Worm (Caenorhabditis elegans) whole organism, mixed stage, embryonic: ENCODE data around the gene F14F7.5.

Experiments used
- M03D4.4 ChIP-seq: sonication (generic microtip); optimal IDR thresholded peaks from 2 replicates; lab custom pipeline; 2017; ENCODE audit warnings: mild to moderate bottlenecking, missing genetic modification characterization, missing compliant biosample characterization
- ceh-39 ChIP-seq: fragments of 150-350 bp; optimal IDR thresholded peaks from 2 replicates; lab custom pipeline; 2014; ENCODE audit warnings: missing biosample characterization, missing genetic modification characterization
- ceh-43 ChIP-seq: fragments of 200-800 bp; sonication (Bioruptor generic); optimal IDR thresholded peaks from 2 replicates; lab custom pipeline; 2018; ENCODE audit warnings: mild to moderate bottlenecking, missing genetic modification characterization, moderate library complexity, missing compliant biosample characterization
- ceh-83 ChIP-seq: fragments of 200-800 bp; sonication (Bioruptor generic); optimal IDR thresholded peaks from 2 replicates; lab custom pipeline; 2018; ENCODE audit warnings: mild to moderate bottlenecking, missing genetic modification characterization, missing compliant biosample characterization
- ces-1 ChIP-seq: fragments of 150-350 bp; optimal IDR thresholded peaks from 2 replicates; lab custom pipeline; 2014; ENCODE audit warnings: missing biosample characterization, missing genetic modification reagents, missing genetic modification characterization
- cnd-1 ChIP-seq: fragments of 200-800 bp; sonication (Bioruptor generic); optimal IDR thresholded peaks from 2 replicates; lab custom pipeline; 2018; ENCODE audit warnings: mild to moderate bottlenecking, missing genetic modification characterization, missing compliant biosample characterization
- drap-1 ChIP-seq: fragments of 200-800 bp; sonication (Bioruptor generic); optimal IDR thresholded peaks from 3 replicates; lab custom pipeline; 2018; ENCODE audit warnings: mild to moderate bottlenecking, missing genetic modification characterization, missing compliant biosample characterization
- elt-1 ChIP-seq: sonication (generic microtip); optimal IDR thresholded peaks from 2 replicates; lab custom pipeline; 2017; ENCODE audit warnings: missing genetic modification characterization, mild to moderate bottlenecking, missing compliant biosample characterization, antibody characterized with exemption, moderate library complexity, borderline replicate concordance; ENCODE audit not compliant: insufficient read depth
- elt-3 ChIP-seq: fragments of 150-350 bp; optimal IDR thresholded peaks from 2 replicates; lab custom pipeline; 2014; ENCODE audit warnings: missing biosample characterization, missing genetic modification characterization
- ham-2 ChIP-seq: fragments of 200-800 bp; sonication (Bioruptor generic); optimal IDR thresholded peaks from 2 replicates; lab custom pipeline; 2018; ENCODE audit warnings: mild to moderate bottlenecking, missing genetic modification characterization, missing compliant biosample characterization
- lin-13 ChIP-seq: fragments of 150-350 bp; optimal IDR thresholded peaks from 2 replicates; lab custom pipeline; 2014; ENCODE audit warnings: missing biosample characterization, missing genetic modification characterization
- lin-32 ChIP-seq: fragments of 200-800 bp; sonication (Bioruptor generic); optimal IDR thresholded peaks from 2 replicates; lab custom pipeline; 2018; ENCODE audit warnings: mild to moderate bottlenecking, missing genetic modification characterization, missing compliant biosample characterization
- lsy-2 ChIP-seq: fragments of 150-350 bp; optimal IDR thresholded peaks from 2 replicates; lab custom pipeline; 2014; ENCODE audit warnings: missing biosample characterization, missing genetic modification characterization
- mab-5 ChIP-seq: fragments of 150-350 bp; optimal IDR thresholded peaks from 2 replicates; lab custom pipeline; 2014; ENCODE audit warnings: missing biosample characterization, missing genetic modification characterization
- mep-1 ChIP-seq: fragments of 150-350 bp; optimal IDR thresholded peaks from 2 replicates; lab custom pipeline; 2017; ENCODE audit warnings: missing biosample characterization, missing genetic modification reagents, missing genetic modification characterization, inconsistent platforms
- mls-2 ChIP-seq: sonication (generic microtip); optimal IDR thresholded peaks from 2 replicates; lab custom pipeline; 2016; ENCODE audit warnings: mild to moderate bottlenecking, missing genetic modification characterization, moderate library complexity, missing compliant biosample characterization
- nhr-237 ChIP-seq: fragments of 150-350 bp; optimal IDR thresholded peaks from 2 replicates; lab custom pipeline; 2014; ENCODE audit warnings: missing biosample characterization, missing genetic modification characterization
- nhr-28 ChIP-seq: fragments of 150-350 bp; optimal IDR thresholded peaks from 2 replicates; lab custom pipeline; 2014; ENCODE audit warnings: missing biosample characterization, missing genetic modification characterization
- nhr-76 ChIP-seq: sonication (generic microtip); optimal IDR thresholded peaks from 2 replicates; lab custom pipeline; 2017; ENCODE audit warnings: missing biosample characterization, missing genetic modification characterization
- pha-4 ChIP-seq: fragments of 150-350 bp; optimal IDR thresholded peaks from 2 replicates; lab custom pipeline; 2018; ENCODE audit warnings: missing biosample characterization, missing genetic modification reagents, missing genetic modification characterization
- sem-2 ChIP-seq: fragments of 200-800 bp; sonication (Bioruptor generic); optimal IDR thresholded peaks from 2 replicates; lab custom pipeline; 2018; ENCODE audit warnings: mild to moderate bottlenecking, missing genetic modification characterization, missing compliant biosample characterization
- snpc-4 ChIP-seq: fragments of 150-350 bp; optimal IDR thresholded peaks from 2 replicates; lab custom pipeline; 2014; ENCODE audit warnings: missing biosample characterization, missing genetic modification characterization
- sptf-1 ChIP-seq: sonication (generic microtip); optimal IDR thresholded peaks from 2 replicates; lab custom pipeline; 2017; ENCODE audit warnings: mild to moderate bottlenecking, missing genetic modification characterization, moderate library complexity, missing compliant biosample characterization
- tbx-8 ChIP-seq: fragments of 200-800 bp; sonication (Bioruptor generic); optimal IDR thresholded peaks from 2 replicates; lab custom pipeline; 2018; ENCODE audit warnings: mild to moderate bottlenecking, missing genetic modification characterization, moderate library complexity, missing compliant biosample characterization
- unc-120 ChIP-seq: sonication (generic microtip); optimal IDR thresholded peaks from 2 replicates; lab custom pipeline; 2017; ENCODE audit warnings: missing genetic modification characterization, missing compliant biosample characterization; ENCODE audit not compliant: poor library complexity, severe bottlenecking
- unc-39 ChIP-seq: fragments of 150-350 bp; optimal IDR thresholded peaks from 2 replicates; lab custom pipeline; 2014; ENCODE audit warnings: missing biosample characterization, missing genetic modification characterization
- unc-62 ChIP-seq: fragments of 150-350 bp; optimal IDR thresholded peaks from 2 replicates; lab custom pipeline; 2014; ENCODE audit warnings: missing biosample characterization, missing genetic modification reagents, missing genetic modification characterization
- zip-8 ChIP-seq: fragments of 150-350 bp; optimal IDR thresholded peaks from 2 replicates; lab custom pipeline; 2014; ENCODE audit warnings: missing biosample characterization, missing genetic modification characterization
- ztf-11 ChIP-seq: fragments of 150-350 bp; optimal IDR thresholded peaks from 2 replicates; lab custom pipeline; 2014; ENCODE audit warnings: missing biosample characterization, missing genetic modification characterization

F14F7.5 gene

ce11 chrIII:13002098-13002497 lies 29.7 kb upstream of the F14F7.5 start, which contains the start of gene ZK1010.10 (continued):
- TF ChIP-seq lin-13 (tag; lab: Kevin White, UChicago) (no peak), nhr-28 (tag; lab: Kevin White, UChicago) (no peak), ztf-11 (tag; lab: Kevin White, UChicago) (no peak), nhr-76 (tag; lab: Kevin White, UChicago) (no peak), M03D4.4 (tag; lab: Kevin White, UChicago) (no peak), ceh-83 (GFP tag; lab: Kevin White, UChicago) (no peak)

- TF ChIP-seq mls-2 (no peak), ham-2 (GFP tag; lab: Kevin White, UChicago) (peak; percentile 19), nhr-28 (tag; lab: Kevin White, UChicago) (no peak), mep-1 (no peak), sptf-1 (no peak), snpc-4 (no peak), cnd-1 (no peak), drap-1 (no peak)
Measured at ce11 chrIII:13004316-13004715, 27.5 kb upstream of the F14F7.5 start.

- TF ChIP-seq unc-120 (tag; lab: Kevin White, UChicago) (no peak), tbx-8 (GFP tag; lab: Kevin White, UChicago) (no peak), lin-13 (tag; lab: Kevin White, UChicago) (no peak), mep-1 (no peak), nhr-76 (tag; lab: Kevin White, UChicago) (no peak), unc-62 (no peak), lsy-2 (tag; lab: Kevin White, UChicago) (no peak), ham-2 (GFP tag; lab: Kevin White, UChicago) (no peak)
Measured at ce11 chrIII:13005161-13005560, 26.6 kb upstream of the F14F7.5 start, which contains the start of gene snf-7. Gene snf-7, plus strand, starts transcription at chrIII:13005461.

- no peak for TF ChIP-seq elt-3 (tag; lab: Kevin White, UChicago)
- no peak for TF ChIP-seq sem-2 (GFP tag; lab: Kevin White, UChicago)
- no peak for TF ChIP-seq ceh-39 (tag; lab: Kevin White, UChicago)
- TF ChIP-seq mls-2, result no peak
- TF ChIP-seq ztf-11 (tag; lab: Kevin White, UChicago), result no peak
- TF ChIP-seq lin-13 (tag; lab: Kevin White, UChicago), result no peak
- TF ChIP-seq unc-62, result no peak
- no peak for TF ChIP-seq ham-2 (GFP tag; lab: Kevin White, UChicago)
- no peak for TF ChIP-seq sptf-1
- no peak for TF ChIP-seq mab-5 (tag; lab: Kevin White, UChicago)
- no peak for TF ChIP-seq snpc-4
- no peak for TF ChIP-seq ceh-43
- TF ChIP-seq pha-4, result no peak
- TF ChIP-seq zip-8 (tag; lab: Kevin White, UChicago), result no peak
- no peak for TF ChIP-seq drap-1
- TF ChIP-seq nhr-237 (tag; lab: Kevin White, UChicago), result no peak
- no peak for TF ChIP-seq nhr-28 (tag; lab: Kevin White, UChicago)
- TF ChIP-seq M03D4.4 (tag; lab: Kevin White, UChicago), result no peak
- TF ChIP-seq, all 35 proteins: peak for 0
Measured at ce11 chrIII:13011927-13012326, 19.9 kb upstream of the F14F7.5 start.

- TF ChIP-seq elt-3 (tag; lab: Kevin White, UChicago), result no peak
- TF ChIP-seq elt-1, result no peak
- no peak for TF ChIP-seq mep-1
- no peak for TF ChIP-seq unc-39 (tag; lab: Kevin White, UChicago)
- no peak for TF ChIP-seq mab-5 (tag; lab: Kevin White, UChicago)
- no peak for TF ChIP-seq tbx-8 (GFP tag; lab: Kevin White, UChicago)
- no peak for TF ChIP-seq nhr-76 (tag; lab: Kevin White, UChicago)
Measured at ce11 chrIII:13013912-13014311, 17.9 kb upstream of the F14F7.5 start.

ce11 chrIII:13015754-13016317 lies 16.0 kb upstream of the F14F7.5 start:
- TF ChIP-seq ces-1 (GFP tag; lab: Kevin White, UChicago) (no peak), unc-120 (tag; lab: Kevin White, UChicago) (no peak), elt-1 (no peak), unc-62 (no peak), lin-32 (GFP tag; lab: Kevin White, UChicago) (no peak), ceh-39 (tag; lab: Kevin White, UChicago) (no peak), mab-5 (tag; lab: Kevin White, UChicago) (no peak), ceh-43 (no peak)
